Fruit fly (Drosophila melanogaster): Measurements from ENCODE around the gene Abp1.
A peak's percentile ranks its signal among the peaks of the same experiment; 100 is the strongest.

The Abp1 gene

dm6 chr3L:13513112-13513538 lies 27.0 kb upstream of the Abp1 start, which contains the start of the genes Vps36 and Liprin-beta:
Vps36 (minus strand) TSS chr3L:13513112.
Liprin-beta (plus strand) TSS chr3L:13513254.
- peak; percentile 95 for TF ChIP-seq CG31627 (GFP tag; optimal IDR thresholded peaks at IDR 0.05)
- no peak for TF ChIP-seq fd85E (GFP tag; optimal IDR thresholded peaks at IDR 0.05)
- no peak for TF ChIP-seq CG16779 (tag; optimal IDR thresholded peaks at IDR 0.05)
- TF ChIP-seq pdm3 (GFP tag; optimal IDR thresholded peaks at IDR 0.05), result no peak
- TF ChIP-seq CG3032 (tag; optimal IDR thresholded peaks at IDR 0.05), result peak; percentile 82
- no peak for TF ChIP-seq fkh (GFP tag; optimal IDR thresholded peaks at IDR 0.05)
- TF ChIP-seq Ets21C (GFP tag; optimal IDR thresholded peaks at IDR 0.05), result peak; percentile 92
- TF ChIP-seq CG1621 (tag; optimal IDR thresholded peaks at IDR 0.05), result no peak
- peak; percentile 96 for TF ChIP-seq esn (GFP tag; optimal IDR thresholded peaks at IDR 0.05)
- peak; percentile 89 for TF ChIP-seq cyc (GFP tag; optimal IDR thresholded peaks at IDR 0.05)
- TF ChIP-seq achi (GFP tag; optimal IDR thresholded peaks at IDR 0.05), result no peak
- TF ChIP-seq Smox (GFP tag; optimal IDR thresholded peaks at IDR 0.05), result peak; percentile 85
- TF ChIP-seq CG11902 (GFP tag; optimal IDR thresholded peaks at IDR 0.05), result peak; percentile 84
- TF ChIP-seq svp (GFP tag), result no peak
- TF ChIP-seq CG34406 (GFP tag; optimal IDR thresholded peaks at IDR 0.05), result peak; percentile 75
- TF ChIP-seq CG6792 (GFP tag; optimal IDR thresholded peaks at IDR 0.05), result peak; percentile 82
- TF ChIP-seq Hr4 (GFP tag; optimal IDR thresholded peaks at IDR 0.05), result no peak
- TF ChIP-seq Sox102F (GFP tag; optimal IDR thresholded peaks at IDR 0.05), result no peak
- no peak for TF ChIP-seq CG10669 (GFP tag; optimal IDR thresholded peaks at IDR 0.05)
- no peak for TF ChIP-seq dsx (GFP tag; optimal IDR thresholded peaks at IDR 0.05; ENCODE audit: poor library complexity, severe bottlenecking)
- peak; percentile 61 for TF ChIP-seq CG8119 (GFP tag; IDR thresholded peaks at IDR 0.05)
- no peak for TF ChIP-seq CG6854 (GFP tag; optimal IDR thresholded peaks at IDR 0.05)
- no peak for TF ChIP-seq Eip78C (GFP tag)
- peak; percentile 86 for TF ChIP-seq CG3919 (GFP tag; optimal IDR thresholded peaks at IDR 0.05)
- TF ChIP-seq vri (GFP tag; optimal IDR thresholded peaks at IDR 0.05), result no peak
- TF ChIP-seq CG6276 (GFP tag; optimal IDR thresholded peaks at IDR 0.05), result no peak
- TF ChIP-seq CG9139 (GFP tag; optimal IDR thresholded peaks at IDR 0.05), result no peak
- peak; percentile 45 for TF ChIP-seq fd59A (GFP tag; optimal IDR thresholded peaks at IDR 0.05)
- no peak for TF ChIP-seq CG8319 (GFP tag; optimal IDR thresholded peaks at IDR 0.05)
- no peak for TF ChIP-seq Met (GFP tag; optimal IDR thresholded peaks at IDR 0.05)
- TF ChIP-seq Hr38 (GFP tag; optimal IDR thresholded peaks at IDR 0.05), result peak; percentile 78
- peak; percentile 86 for TF ChIP-seq Sox15 (GFP tag; optimal IDR thresholded peaks at IDR 0.05)
- TF ChIP-seq Gug (GFP tag; IDR thresholded peaks at IDR 0.05), result peak; percentile 83
- TF ChIP-seq CG6163 (GFP tag; IDR thresholded peaks at IDR 0.05), result peak; percentile 85
- peak; percentile 96 for TF ChIP-seq Hr39 (GFP tag; optimal IDR thresholded peaks at IDR 0.05)
- peak; percentile 71 for TF ChIP-seq CG7368 (GFP tag; optimal IDR thresholded peaks at IDR 0.05)
- no peak for TF ChIP-seq CG4318 (GFP tag; optimal IDR thresholded peaks at IDR 0.05)
- TF ChIP-seq Eip75B (GFP tag; optimal IDR thresholded peaks at IDR 0.05), result no peak
- TF ChIP-seq CG11762 (GFP tag; optimal IDR thresholded peaks at IDR 0.05; ENCODE audit: insufficient read depth), result no peak
- no peak for TF ChIP-seq acj6 (GFP tag; optimal IDR thresholded peaks at IDR 0.05)
- no peak for TF ChIP-seq spab (GFP tag; optimal IDR thresholded peaks at IDR 0.05)
- TF ChIP-seq eg (GFP tag; IDR thresholded peaks at IDR 0.05), result peak; percentile 70; the same call in 2 of the 3 replicates
- no peak for TF ChIP-seq CG6808 (GFP tag; optimal IDR thresholded peaks at IDR 0.05)
- TF ChIP-seq topi (GFP tag; optimal IDR thresholded peaks at IDR 0.05), result peak; percentile 84
- no peak for TF ChIP-seq Eip93F (GFP tag; optimal IDR thresholded peaks at IDR 0.05)
- peak; percentile 70 for TF ChIP-seq CG8632 (GFP tag; optimal IDR thresholded peaks at IDR 0.05)
- peak; percentile 92 for TF ChIP-seq Sox14 (GFP tag; optimal IDR thresholded peaks at IDR 0.05)
- TF ChIP-seq CG15336 (GFP tag; IDR thresholded peaks at IDR 0.05), result peak; percentile 62; the same call in 1 of the 2 replicates
- no peak for TF ChIP-seq dac (GFP tag; optimal IDR thresholded peaks at IDR 0.05)
- no peak for TF ChIP-seq ss (GFP tag; optimal IDR thresholded peaks at IDR 0.05)
- TF ChIP-seq CG10631 (GFP tag; optimal IDR thresholded peaks at IDR 0.05), result no peak
- TF ChIP-seq salr (GFP tag; optimal IDR thresholded peaks at IDR 0.05), result peak in 1 of 2 experiments; percentile 60
- no peak for TF ChIP-seq net (GFP tag; optimal IDR thresholded peaks at IDR 0.05)
